Worm (Caenorhabditis elegans) whole organism, L3 larva: Measurements from ENCODE around the gene inx-8.
A peak's percentile ranks its signal among the peaks of the same experiment; 100 is the strongest.

ENCODE experiments used
- R02D3.7 ChIP-seq: fragments of 150-350 bp; optimal IDR thresholded peaks from 2 replicates; lab custom pipeline; 2014; ENCODE audit warnings: missing biosample characterization, missing genetic modification characterization
- ZK546.5 ChIP-seq: sonication (generic microtip); optimal IDR thresholded peaks from 2 replicates; lab custom pipeline; 2017; ENCODE audit warnings: missing biosample characterization, missing genetic modification characterization
- aly-2 ChIP-seq: fragments of 150-350 bp; optimal IDR thresholded peaks from 2 replicates; lab custom pipeline; 2014; ENCODE audit warnings: missing biosample characterization, missing genetic modification characterization
- ama-1 ChIP-seq: fragments of 150-350 bp; optimal IDR thresholded peaks from 2 replicates; lab custom pipeline; 2018
- ceh-16 ChIP-seq: sonication (generic microtip); optimal IDR thresholded peaks from 2 replicates; lab custom pipeline; 2017; ENCODE audit warnings: missing biosample characterization, missing genetic modification characterization
- ceh-28 ChIP-seq: fragments of 150-350 bp; optimal IDR thresholded peaks from 2 replicates; lab custom pipeline; 2014; ENCODE audit warnings: missing biosample characterization, missing genetic modification reagents, missing genetic modification characterization
- ceh-82 ChIP-seq: fragments of 150-350 bp; optimal IDR thresholded peaks from 2 replicates; lab custom pipeline; 2014; ENCODE audit warnings: missing biosample characterization, missing genetic modification characterization
- ceh-9 ChIP-seq: sonication (generic microtip); optimal IDR thresholded peaks from 2 replicates; lab custom pipeline; 2018; ENCODE audit warnings: missing biosample characterization, missing genetic modification characterization
- daf-12 ChIP-seq: fragments of 150-350 bp; optimal IDR thresholded peaks from 2 replicates; lab custom pipeline; 2014; ENCODE audit warnings: missing biosample characterization, missing genetic modification reagents, missing genetic modification characterization
- egl-27 ChIP-seq: sonication (generic microtip); optimal IDR thresholded peaks from 4 replicates; lab custom pipeline; 2017; ENCODE audit warnings: missing biosample characterization, missing genetic modification reagents, missing genetic modification characterization
- egl-5 ChIP-seq: fragments of 150-350 bp; optimal IDR thresholded peaks from 2 replicates; lab custom pipeline; 2017; ENCODE audit warnings: missing biosample characterization, missing genetic modification reagents, missing genetic modification characterization, inconsistent platforms
- elt-1 ChIP-seq: fragments of 150-350 bp; optimal IDR thresholded peaks from 2 replicates; lab custom pipeline; 2014; ENCODE audit warnings: missing biosample characterization, missing genetic modification characterization
- elt-2 ChIP-seq: sonication (generic microtip); optimal IDR thresholded peaks from 2 replicates; lab custom pipeline; 2016; ENCODE audit warnings: missing genetic modification reagents, mild to moderate bottlenecking, missing genetic modification characterization, missing compliant biosample characterization
- elt-3 ChIP-seq, 3 experiments: fragments of 150-350 bp in 1 of 3; sonication (generic microtip) in 2 of 3; optimal IDR thresholded peaks; 2 replicates in 2 of 3; 4 replicates in 1 of 3; lab custom pipeline; 2014 to 2017; ENCODE audit warnings: missing biosample characterization in 3 of 3, missing genetic modification characterization in 3 of 3
- eor-1 ChIP-seq, 2 experiments: fragments of 150-350 bp; optimal IDR thresholded peaks; 2 replicates each; lab custom pipeline; 2014 to 2018; ENCODE audit warnings: missing biosample characterization in 2 of 2, missing genetic modification characterization in 2 of 2
- fkh-10 ChIP-seq: sonication (generic microtip); optimal IDR thresholded peaks from 2 replicates; lab custom pipeline; 2017; ENCODE audit warnings: missing biosample characterization, missing genetic modification reagents, missing genetic modification characterization
- fkh-2 ChIP-seq: fragments of 150-350 bp; optimal IDR thresholded peaks from 2 replicates; lab custom pipeline; 2014; ENCODE audit warnings: missing biosample characterization, missing genetic modification reagents, missing genetic modification characterization
- hmg-11 ChIP-seq: sonication (generic microtip); optimal IDR thresholded peaks from 2 replicates; lab custom pipeline; 2016; ENCODE audit warnings: missing genetic modification characterization, missing compliant biosample characterization
- jun-1 ChIP-seq: fragments of 150-350 bp; optimal IDR thresholded peaks from 2 replicates; lab custom pipeline; 2014; ENCODE audit warnings: missing biosample characterization, missing genetic modification reagents, missing genetic modification characterization
- lin-39 ChIP-seq: fragments of 150-350 bp; optimal IDR thresholded peaks from 2 replicates; lab custom pipeline; 2018; ENCODE audit warnings: missing biosample characterization, missing genetic modification reagents, missing genetic modification characterization
- lsy-12 ChIP-seq: sonication (generic microtip); optimal IDR thresholded peaks from 2 replicates; lab custom pipeline; 2016; ENCODE audit warnings: mild to moderate bottlenecking, missing genetic modification characterization, missing compliant biosample characterization
- mdl-1 ChIP-seq: fragments of 150-350 bp; optimal IDR thresholded peaks from 2 replicates; lab custom pipeline; 2014; ENCODE audit warnings: missing biosample characterization, missing genetic modification characterization
- mml-1 ChIP-seq: fragments of 150-350 bp; sonication (generic microtip); optimal IDR thresholded peaks from 3 replicates; lab custom pipeline; 2014; ENCODE audit warnings: missing biosample characterization, missing genetic modification characterization
- nfya-1 ChIP-seq: sonication (generic microtip); optimal IDR thresholded peaks from 2 replicates; lab custom pipeline; 2017; ENCODE audit warnings: missing genetic modification characterization, mild to moderate bottlenecking, missing compliant biosample characterization, antibody characterized with exemption, moderate library complexity; ENCODE audit not compliant: insufficient read depth
- nhr-11 ChIP-seq: fragments of 150-350 bp; optimal IDR thresholded peaks from 2 replicates; lab custom pipeline; 2014; ENCODE audit warnings: missing biosample characterization, missing genetic modification characterization
- nhr-12 ChIP-seq: fragments of 150-350 bp; optimal IDR thresholded peaks from 2 replicates; lab custom pipeline; 2014; ENCODE audit warnings: missing biosample characterization, missing genetic modification characterization
- nhr-23 ChIP-seq: fragments of 150-350 bp; optimal IDR thresholded peaks from 2 replicates; lab custom pipeline; 2014; ENCODE audit warnings: missing biosample characterization, missing genetic modification reagents, missing genetic modification characterization
- nhr-237 ChIP-seq: fragments of 150-350 bp; optimal IDR thresholded peaks from 2 replicates; lab custom pipeline; 2014; ENCODE audit warnings: missing biosample characterization, missing genetic modification characterization
- nhr-25 ChIP-seq: sonication (generic microtip); optimal IDR thresholded peaks from 2 replicates; lab custom pipeline; 2017; ENCODE audit warnings: missing biosample characterization, missing genetic modification characterization
- nhr-28 ChIP-seq: fragments of 150-350 bp; optimal IDR thresholded peaks from 2 replicates; lab custom pipeline; 2014; ENCODE audit warnings: missing biosample characterization, missing genetic modification characterization
- nhr-43 ChIP-seq: sonication (generic microtip); optimal IDR thresholded peaks from 2 replicates; lab custom pipeline; 2016; ENCODE audit warnings: mild to moderate bottlenecking, missing genetic modification characterization, missing compliant biosample characterization; ENCODE audit not compliant: poor library complexity, severe bottlenecking
- nhr-67 ChIP-seq: fragments of 150-350 bp; optimal IDR thresholded peaks from 2 replicates; lab custom pipeline; 2014; ENCODE audit warnings: missing biosample characterization, missing genetic modification characterization
- nhr-76 ChIP-seq: fragments of 150-350 bp; sonication (generic microtip); optimal IDR thresholded peaks from 5 replicates; lab custom pipeline; 2014; ENCODE audit warnings: missing biosample characterization, missing genetic modification characterization
- nhr-77 ChIP-seq: fragments of 150-350 bp; optimal IDR thresholded peaks from 2 replicates; lab custom pipeline; 2014; ENCODE audit warnings: missing biosample characterization, missing genetic modification characterization
- pha-4 ChIP-seq: fragments of 150-350 bp; optimal IDR thresholded peaks from 2 replicates; lab custom pipeline; 2014; ENCODE audit warnings: missing biosample characterization, missing genetic modification reagents, missing genetic modification characterization
- pqm-1 ChIP-seq: fragments of 150-350 bp; optimal IDR thresholded peaks from 2 replicates; lab custom pipeline; 2017; ENCODE audit warnings: missing biosample characterization, missing genetic modification characterization, inconsistent platforms
- sea-2 ChIP-seq: fragments of 150-350 bp; sonication (generic microtip); optimal IDR thresholded peaks from 4 replicates; lab custom pipeline; 2014; ENCODE audit warnings: missing biosample characterization, missing genetic modification reagents, missing genetic modification characterization
- snpc-4 ChIP-seq: fragments of 150-350 bp; optimal IDR thresholded peaks from 2 replicates; lab custom pipeline; 2014; ENCODE audit warnings: missing biosample characterization, missing genetic modification characterization
- tbx-2 ChIP-seq: sonication (generic microtip); optimal IDR thresholded peaks from 2 replicates; lab custom pipeline; 2016; ENCODE audit warnings: mild to moderate bottlenecking, missing genetic modification characterization, missing compliant biosample characterization
- unc-62 ChIP-seq: fragments of 150-350 bp; sonication (generic microtip); optimal IDR thresholded peaks from 4 replicates; lab custom pipeline; 2014; ENCODE audit warnings: missing biosample characterization, missing genetic modification reagents, missing genetic modification characterization
- zag-1 ChIP-seq: fragments of 150-350 bp; optimal IDR thresholded peaks from 2 replicates; lab custom pipeline; 2014; ENCODE audit warnings: missing biosample characterization, missing genetic modification characterization
- ztf-11 ChIP-seq: fragments of 150-350 bp; optimal IDR thresholded peaks from 2 replicates; lab custom pipeline; 2014; ENCODE audit warnings: missing biosample characterization, missing genetic modification characterization
- ztf-4 ChIP-seq: fragments of 150-350 bp; optimal IDR thresholded peaks from 2 replicates; lab custom pipeline; 2014; ENCODE audit warnings: missing biosample characterization, missing genetic modification characterization

inx-8 gene

DNA sequence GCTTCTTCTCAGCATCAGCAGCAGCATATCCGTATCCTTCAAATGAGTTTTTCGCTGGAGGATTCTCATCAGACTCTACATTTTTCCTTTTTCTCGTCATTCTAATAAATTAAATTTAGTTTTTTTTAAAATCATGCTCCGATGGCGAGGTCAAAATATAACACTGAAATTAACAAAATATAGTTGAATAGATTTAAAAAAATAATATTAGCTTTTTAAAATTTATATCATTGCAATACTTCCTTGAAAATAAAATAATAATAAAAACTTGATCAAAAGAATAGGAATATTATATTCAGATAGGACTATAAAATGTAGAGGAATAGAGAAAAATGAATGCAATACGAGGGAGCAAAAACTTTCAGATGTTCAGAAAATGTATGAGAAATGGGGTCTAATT is 14.4 kb downstream of the inx-8 start, which contains the start of gene ZK792.5:
ZK792.5 (minus strand) TSS at position 101 of the 400 bp plus-strand sequence.
- TF ChIP-seq nhr-28 (tag; lab: Kevin White, UChicago) (no peak), R02D3.7 (tag; lab: Kevin White, UChicago) (no peak), pqm-1 (tag; lab: Kevin White, UChicago) (no peak), nhr-12 (tag; lab: Kevin White, UChicago) (no peak), nfya-1 (tag; lab: Kevin White, UChicago) (no peak), nhr-77 (tag; lab: Kevin White, UChicago) (no peak), ztf-4 (tag; lab: Kevin White, UChicago) (no peak), nhr-23 (no peak)

DNA sequence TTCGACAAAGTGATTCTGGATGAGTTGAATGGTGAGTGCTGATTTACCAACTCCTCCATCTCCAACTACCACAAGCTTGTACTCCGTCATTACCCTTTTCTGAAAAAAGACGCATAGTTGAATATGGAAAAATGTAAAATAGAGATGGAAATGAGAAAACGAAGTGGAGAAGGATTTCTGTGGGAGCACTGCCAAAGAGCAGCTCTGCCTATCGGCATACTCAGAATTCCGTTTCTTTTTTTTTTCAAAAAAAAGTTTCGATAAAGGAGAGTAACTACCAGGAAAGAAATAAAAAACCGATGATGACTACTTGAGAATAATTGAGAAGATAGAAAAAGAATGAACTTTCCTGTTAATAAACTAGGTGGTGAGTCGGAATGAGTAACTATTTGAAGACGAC is 17.3 kb downstream of the inx-8 start, which contains the start of gene let-60:
let-60 (minus strand) TSS at position 101 of the 400 bp plus-strand sequence.
- TF ChIP-seq nhr-77 (tag; lab: Kevin White, UChicago) (no peak), pha-4 (tag; lab: Kevin White, UChicago) (no peak), nhr-28 (tag; lab: Kevin White, UChicago) (no peak), nhr-43 (tag; lab: Kevin White, UChicago) (no peak), lin-39 (no peak), nhr-76 (tag; lab: Kevin White, UChicago) (no peak), zag-1 (tag; lab: Kevin White, UChicago) (no peak), lsy-12 (tag; lab: Kevin White, UChicago) (no peak), elt-1 (tag; lab: Kevin White, UChicago) (no peak), mml-1 (tag; lab: Kevin White, UChicago) (no peak)
- TF ChIP-seq, all 47 proteins: peak for 0

- TF ChIP-seq ZK546.5 (tag; lab: Kevin White, UChicago) (no peak), lin-39 (peak; percentile 27)
These were observed 17.9 kb downstream of the inx-8 start for ce11 chrIV:11691524-11691923.

DNA sequence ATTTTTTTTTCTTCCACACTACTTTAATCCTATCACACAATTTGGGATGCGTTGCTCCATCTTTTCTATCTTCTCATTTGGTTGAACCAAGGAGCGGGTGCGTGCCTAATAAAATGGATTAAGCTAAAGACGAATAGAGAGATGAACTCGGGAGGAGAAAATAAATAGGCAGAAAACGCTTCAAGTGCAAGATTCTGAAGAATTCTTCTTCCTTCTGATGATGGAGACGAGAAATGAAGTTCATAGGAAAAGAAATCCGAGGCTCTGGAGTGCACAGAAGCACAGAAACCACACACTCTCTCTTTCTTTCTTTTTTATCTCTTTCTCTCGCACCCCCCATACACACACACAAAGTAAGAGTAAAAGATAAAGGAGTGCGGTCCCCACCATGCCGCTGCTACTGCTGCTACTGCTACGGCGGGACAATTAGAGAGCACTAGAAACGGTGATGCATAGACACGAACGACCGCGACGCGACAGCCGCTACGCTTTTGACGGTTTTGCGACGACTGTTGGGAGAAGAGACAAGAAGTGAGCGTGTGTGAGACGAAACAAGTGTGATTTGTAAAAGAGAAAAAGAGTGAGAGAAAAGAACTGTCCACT is 18.5 kb downstream of the inx-8 start:
- TF ChIP-seq lsy-12 (tag; lab: Kevin White, UChicago) (peak; percentile 51), nhr-23 (peak; percentile 75), egl-27 (tag; lab: Kevin White, UChicago) (peak; percentile 26), ZK546.5 (tag; lab: Kevin White, UChicago) (no peak), fkh-2 (tag; lab: Kevin White, UChicago) (no peak), elt-1 (tag; lab: Kevin White, UChicago) (peak; percentile 22), egl-5 (tag; lab: Kevin White, UChicago) (no peak), ceh-28 (tag; lab: Kevin White, UChicago) (peak; percentile 51), ceh-82 (tag; lab: Kevin White, UChicago) (peak; percentile 7), elt-2 (peak; percentile 96), fkh-10 (GFP tag; lab: Kevin White, UChicago) (peak; percentile 41), ztf-4 (tag; lab: Kevin White, UChicago) (no peak), mdl-1 (tag; lab: Kevin White, UChicago) (no peak), ceh-16 (no peak), eor-1 (tag; optimal IDR thresholded peaks at IDR 0.05; lab: Kevin White, UChicago) (no peak), daf-12 (no peak), hmg-11 (tag; lab: Kevin White, UChicago) (peak; percentile 64), ceh-9 (tag; lab: Kevin White, UChicago) (no peak), nhr-237 (tag; lab: Kevin White, UChicago) (no peak), pqm-1 (tag; lab: Kevin White, UChicago) (peak; percentile 88), nhr-11 (tag; lab: Kevin White, UChicago) (no peak), lin-39 (peak; percentile 73), mml-1 (tag; lab: Kevin White, UChicago) (no peak), nhr-67 (tag; lab: Kevin White, UChicago) (no peak), nhr-76 (tag; lab: Kevin White, UChicago) (no peak), tbx-2 (peak; percentile 38), elt-3 (tag; optimal IDR thresholded peaks at IDR 0.05; lab: Kevin White, UChicago) (peak in 2 of 3 experiments; percentile 51 to 61), zag-1 (tag; lab: Kevin White, UChicago) (no peak), sea-2 (no peak), aly-2 (tag; lab: Kevin White, UChicago) (no peak), unc-62 (GFP tag; lab: Kevin White, UChicago) (peak; percentile 33), nhr-77 (tag; lab: Kevin White, UChicago) (no peak), pha-4 (tag; lab: Kevin White, UChicago) (peak; percentile 92), nhr-25 (tag; lab: Kevin White, UChicago) (peak; percentile 86), snpc-4 (tag; lab: Kevin White, UChicago) (peak; percentile 60), nhr-43 (tag; lab: Kevin White, UChicago) (no peak), jun-1 (peak; percentile 78), nfya-1 (tag; lab: Kevin White, UChicago) (peak; percentile 84), R02D3.7 (tag; lab: Kevin White, UChicago) (no peak), ama-1 (peak; percentile 47), ztf-11 (tag; lab: Kevin White, UChicago) (no peak)
